Fruit fly (Drosophila melanogaster) whole organism, embryonic: ENCODE measurements around the gene CG6136.

Source experiments
- Abd-B ChIP-seq: fragments of 200-800 bp; sonication (Bioruptor generic); optimal IDR thresholded peaks from 2 replicates; lab custom pipeline; 2018; ENCODE audit warnings: missing biosample characterization, mild to moderate bottlenecking, missing genetic modification characterization, moderate library complexity
- Antp ChIP-seq: fragments of 200-800 bp; sonication (Bioruptor generic); optimal IDR thresholded peaks from 3 replicates; lab custom pipeline; 2016; ENCODE audit warnings: missing biosample characterization, missing genetic modification characterization
- Atf-2 ChIP-seq: fragments of 200-800 bp; sonication (Bioruptor generic); optimal IDR thresholded peaks from 2 replicates; lab custom pipeline; 2016; ENCODE audit warnings: missing biosample characterization, missing genetic modification characterization
- Atf6 ChIP-seq: fragments of 200-800 bp; sonication (Bioruptor generic); IDR thresholded peaks from 2 replicates; pipeline ENCODE4 v1.3.6; 2022; ENCODE audit warnings: missing biosample characterization, missing genetic modification characterization
- CG1024 ChIP-seq: fragments of 200-800 bp; sonication (Bioruptor generic); IDR thresholded peaks from 2 replicates; pipeline ENCODE4 v1.3.6; 2022; ENCODE audit warnings: missing biosample characterization, missing genetic modification characterization
- CG10431 ChIP-seq: fragments of 200-800 bp; sonication (Bioruptor generic); optimal IDR thresholded peaks from 3 replicates; lab custom pipeline; 2018; ENCODE audit warnings: missing biosample characterization, mild to moderate bottlenecking, missing genetic modification characterization
- CG12155 ChIP-seq: fragments of 200-800 bp; sonication (Bioruptor generic); optimal IDR thresholded peaks from 3 replicates; lab custom pipeline; 2016; ENCODE audit warnings: missing biosample characterization, missing genetic modification characterization
- CG13296 ChIP-seq: fragments of 200-800 bp; sonication (Bioruptor generic); optimal IDR thresholded peaks from 3 replicates; lab custom pipeline; 2018; ENCODE audit warnings: missing biosample characterization, mild to moderate bottlenecking, missing genetic modification characterization
- CG15269 ChIP-seq: fragments of 200-800 bp; sonication (Bioruptor generic); optimal IDR thresholded peaks from 2 replicates; lab custom pipeline; 2018; ENCODE audit warnings: missing biosample characterization, mild to moderate bottlenecking, missing genetic modification characterization, moderate library complexity
- CG15601 ChIP-seq: fragments of 200-800 bp; sonication (Bioruptor generic); optimal IDR thresholded peaks from 3 replicates; lab custom pipeline; 2019; ENCODE audit warnings: missing biosample characterization, mild to moderate bottlenecking, missing genetic modification characterization, moderate library complexity
- CG15696 ChIP-seq: fragments of 200-800 bp; sonication (Bioruptor generic); optimal IDR thresholded peaks from 2 replicates; lab custom pipeline; 2019; ENCODE audit warnings: missing biosample characterization, mild to moderate bottlenecking, missing genetic modification characterization, moderate library complexity
- CG16779 ChIP-seq: fragments of 200-800 bp; sonication (Bioruptor generic); IDR thresholded peaks from 2 replicates; pipeline ENCODE4 v1.3.6; 2022; ENCODE audit warnings: missing biosample characterization, missing genetic modification characterization
- CG17385 ChIP-seq: fragments of 200-800 bp; sonication (Bioruptor generic); optimal IDR thresholded peaks from 3 replicates; lab custom pipeline; 2018; ENCODE audit warnings: missing biosample characterization, mild to moderate bottlenecking, missing genetic modification characterization
- CG2875 ChIP-seq: fragments of 200-800 bp; sonication (Bioruptor generic); optimal IDR thresholded peaks from 2 replicates; lab custom pipeline; 2017; ENCODE audit warnings: missing biosample characterization, mild to moderate bottlenecking, missing genetic modification characterization, missing genetic modification reagents
- CG3065 ChIP-seq: fragments of 200-800 bp; sonication (Bioruptor generic); optimal IDR thresholded peaks from 2 replicates; lab custom pipeline; 2016; ENCODE audit warnings: missing biosample characterization, missing genetic modification characterization
- CG34422 ChIP-seq: fragments of 200-800 bp; sonication (Bioruptor generic); IDR thresholded peaks from 3 replicates; pipeline ENCODE4 v1.3.6; 2022; ENCODE audit warnings: missing biosample characterization, missing genetic modification characterization
- CG4617 ChIP-seq: fragments of 200-800 bp; sonication (Bioruptor generic); optimal IDR thresholded peaks from 3 replicates; lab custom pipeline; 2016; ENCODE audit warnings: missing biosample characterization, missing genetic modification characterization, borderline replicate concordance
- CG6654 ChIP-seq: fragments of 200-800 bp; sonication (Bioruptor generic); optimal IDR thresholded peaks from 2 replicates; lab custom pipeline; 2017; ENCODE audit warnings: missing biosample characterization, mild to moderate bottlenecking, missing genetic modification characterization
- CG6791 ChIP-seq: fragments of 200-800 bp; sonication (Bioruptor generic); IDR thresholded peaks from 3 replicates; pipeline ENCODE4 v1.3.6; 2022; ENCODE audit warnings: missing biosample characterization, missing genetic modification characterization; ENCODE audit not compliant: partially characterized antibody
- CG7745 ChIP-seq: fragments of 200-800 bp; sonication (Bioruptor generic); optimal IDR thresholded peaks from 2 replicates; lab custom pipeline; 2018; ENCODE audit warnings: missing biosample characterization, mild to moderate bottlenecking, missing genetic modification characterization, moderate library complexity
- D19A ChIP-seq: fragments of 200-800 bp; optimal IDR thresholded peaks from 3 replicates; lab custom pipeline; 2019; ENCODE audit warnings: missing biosample characterization, mild to moderate bottlenecking, missing genetic modification characterization, moderate library complexity
- Doc3 ChIP-seq: fragments of 200-800 bp; sonication (Bioruptor generic); IDR thresholded peaks from 3 replicates; pipeline ENCODE4 v1.3.6; 2022; ENCODE audit warnings: missing biosample characterization, missing genetic modification characterization; ENCODE audit not compliant: partially characterized antibody
- Drgx ChIP-seq: fragments of 200-800 bp; sonication (Bioruptor generic); IDR thresholded peaks from 2 replicates; pipeline ENCODE4 v1.3.6; 2022; ENCODE audit warnings: missing biosample characterization, missing genetic modification characterization
- Eip74EF ChIP-seq, 2 experiments: fragments of 200-800 bp in 1 of 2; fragments of >200 bp in 1 of 2; sonication (Bioruptor generic) in 1 of 2; optimal IDR thresholded peaks; 2 replicates each; lab custom pipeline; 2017 to 2019; ENCODE audit warnings: missing biosample characterization in 2 of 2, missing genetic modification characterization in 2 of 2, mild to moderate bottlenecking in 1 of 2, moderate library complexity in 1 of 2
- Elba2 ChIP-seq: fragments of 200-800 bp; sonication (Bioruptor generic); optimal IDR thresholded peaks from 3 replicates; lab custom pipeline; 2016; ENCODE audit warnings: missing biosample characterization, missing genetic modification characterization
- HLHmδ ChIP-seq: fragments of 200-800 bp; sonication (Bioruptor generic); optimal IDR thresholded peaks from 2 replicates; lab custom pipeline; 2018; ENCODE audit warnings: missing biosample characterization, mild to moderate bottlenecking, missing genetic modification characterization, moderate library complexity
- HmgD ChIP-seq: fragments of 200-800 bp; sonication (Bioruptor generic); optimal IDR thresholded peaks from 3 replicates; lab custom pipeline; 2016; ENCODE audit warnings: missing biosample characterization, missing genetic modification characterization
- MESR4 ChIP-seq: fragments of 200-800 bp; sonication (Bioruptor generic); optimal IDR thresholded peaks from 2 replicates; lab custom pipeline; 2018; ENCODE audit warnings: missing biosample characterization, mild to moderate bottlenecking, missing genetic modification characterization, moderate library complexity
- NC2β ChIP-seq: fragments of 200-800 bp; sonication (Bioruptor generic); optimal IDR thresholded peaks from 2 replicates; lab custom pipeline; 2016; ENCODE audit warnings: missing biosample characterization, missing genetic modification characterization
- Nf-YA ChIP-seq: fragments of 200-800 bp; sonication (Bioruptor generic); IDR thresholded peaks from 2 replicates; pipeline ENCODE4 v1.3.6; 2022; ENCODE audit warnings: missing biosample characterization, missing genetic modification characterization
- Sox102F ChIP-seq: fragments of 200-800 bp; sonication (Bioruptor generic); optimal IDR thresholded peaks from 2 replicates; lab custom pipeline; 2018; ENCODE audit warnings: missing biosample characterization, mild to moderate bottlenecking, missing genetic modification characterization, moderate library complexity
- az2 ChIP-seq: fragments of 200-800 bp; sonication (Bioruptor generic); optimal IDR thresholded peaks from 3 replicates; lab custom pipeline; 2016; ENCODE audit warnings: missing biosample characterization, missing genetic modification characterization
- bsh ChIP-seq, 2 experiments: fragments of 200-800 bp; sonication (Bioruptor generic); optimal IDR thresholded peaks; 2 replicates each; lab custom pipeline; 2017 to 2018; ENCODE audit warnings: mild to moderate bottlenecking in 2 of 2, missing biosample characterization in 2 of 2, missing genetic modification characterization in 2 of 2, moderate library complexity in 1 of 2
- chn ChIP-seq: fragments of 200-800 bp; sonication (Bioruptor generic); optimal IDR thresholded peaks from 2 replicates; lab custom pipeline; 2016; ENCODE audit warnings: missing biosample characterization, missing genetic modification characterization
- dan ChIP-seq: fragments of 200-800 bp; sonication (Bioruptor generic); IDR thresholded peaks from 2 replicates; pipeline ENCODE4 v1.3.6; 2022; ENCODE audit warnings: missing biosample characterization, missing genetic modification characterization
- disco-r ChIP-seq: fragments of 200-800 bp; sonication (Bioruptor generic); optimal IDR thresholded peaks from 2 replicates; lab custom pipeline; 2016; ENCODE audit warnings: missing biosample characterization, missing genetic modification characterization
- en ChIP-seq: fragments of 200-800 bp; sonication (Bioruptor generic); optimal IDR thresholded peaks from 2 replicates; lab custom pipeline; 2016; ENCODE audit warnings: missing biosample characterization, missing genetic modification characterization
- exex ChIP-seq: fragments of 200-800 bp; sonication (Bioruptor generic); optimal IDR thresholded peaks from 4 replicates; lab custom pipeline; 2018; ENCODE audit warnings: missing biosample characterization, mild to moderate bottlenecking, missing genetic modification characterization, moderate library complexity
- fd96Cb ChIP-seq: fragments of 200-800 bp; sonication (Bioruptor generic); optimal IDR thresholded peaks from 2 replicates; lab custom pipeline; 2018; ENCODE audit warnings: missing biosample characterization, mild to moderate bottlenecking, missing genetic modification characterization, moderate library complexity
- hkb ChIP-seq, 2 experiments: fragments of 200-800 bp in 1 of 2; fragments of >200 bp in 1 of 2; sonication (Bioruptor generic) in 1 of 2; IDR thresholded peaks in 1 of 2; optimal IDR thresholded peaks in 1 of 2; 2 replicates each; pipeline versions ENCODE4 v1.3.6 to Lab custom; 2017 to 2022; ENCODE audit warnings: missing biosample characterization in 1 of 2, missing genetic modification characterization in 1 of 2
- nerfin-2 ChIP-seq: fragments of 200-800 bp; sonication (Bioruptor generic); IDR thresholded peaks from 2 replicates; pipeline ENCODE4 v1.3.6; 2022; ENCODE audit warnings: missing biosample characterization, missing genetic modification characterization; ENCODE audit not compliant: partially characterized antibody
- pros ChIP-seq: fragments of 200-800 bp; sonication (Bioruptor generic); optimal IDR thresholded peaks from 3 replicates; lab custom pipeline; 2019; ENCODE audit warnings: missing biosample characterization, mild to moderate bottlenecking, missing genetic modification characterization, moderate library complexity
- pum ChIP-seq: fragments of 200-800 bp; sonication (Bioruptor generic); optimal IDR thresholded peaks from 2 replicates; lab custom pipeline; 2016; ENCODE audit warnings: missing biosample characterization, missing genetic modification characterization
- repo ChIP-seq: fragments of 200-800 bp; sonication (Bioruptor generic); optimal IDR thresholded peaks from 2 replicates; lab custom pipeline; 2016; ENCODE audit warnings: missing biosample characterization, missing genetic modification characterization
- sens-2 ChIP-seq: fragments of 200-800 bp; sonication (Bioruptor generic); IDR thresholded peaks from 2 replicates; pipeline ENCODE4 v1.3.6; 2022; ENCODE audit warnings: missing biosample characterization, missing genetic modification characterization
- so ChIP-seq: fragments of 200-800 bp; sonication (Bioruptor generic); IDR thresholded peaks from 3 replicates; pipeline ENCODE4 v1.3.6; 2022; ENCODE audit warnings: missing biosample characterization, missing genetic modification characterization
- tll ChIP-seq, 2 experiments: fragments of 200-800 bp in 1 of 2; fragments of >200 bp in 1 of 2; sonication (Bioruptor generic) in 1 of 2; optimal IDR thresholded peaks; 2 replicates each; lab custom pipeline; 2017 to 2019; ENCODE audit warnings: missing biosample characterization in 2 of 2, missing genetic modification characterization in 2 of 2, mild to moderate bottlenecking in 1 of 2, moderate library complexity in 1 of 2
- tup ChIP-seq: fragments of 200-800 bp; sonication (Bioruptor generic); optimal IDR thresholded peaks from 2 replicates; lab custom pipeline; 2016; ENCODE audit warnings: missing biosample characterization, mild to moderate bottlenecking, missing genetic modification characterization, moderate library complexity
- unpg ChIP-seq: fragments of 200-800 bp; sonication (Bioruptor generic); optimal IDR thresholded peaks from 3 replicates; lab custom pipeline; 2018; ENCODE audit warnings: missing biosample characterization, mild to moderate bottlenecking, missing genetic modification characterization, moderate library complexity
- vfl ChIP-seq: fragments of 200-800 bp; sonication (Bioruptor generic); optimal IDR thresholded peaks from 2 replicates; lab custom pipeline; 2016; ENCODE audit warnings: missing biosample characterization, missing genetic modification characterization

Gene CG6136

DNA sequence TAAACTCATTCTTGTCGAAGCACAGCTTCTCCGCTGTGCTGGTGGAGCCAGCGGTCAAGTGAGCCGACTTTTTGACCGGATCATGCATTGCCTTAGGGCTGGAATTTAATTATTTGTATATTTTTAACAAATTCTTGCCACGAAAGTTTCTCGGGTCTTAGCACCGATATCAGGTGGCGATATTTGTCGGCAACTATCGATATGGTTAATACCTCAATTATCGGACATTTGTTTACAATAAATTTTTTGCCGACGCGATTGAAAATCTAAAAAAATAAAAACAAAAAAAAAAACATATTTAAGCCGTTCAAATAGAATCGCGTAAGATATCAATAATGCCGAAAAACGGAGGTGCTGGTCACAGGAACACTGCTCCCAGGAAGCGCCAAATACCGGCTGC lies 10.5 kb downstream of the CG6136 start, which contains the start of the genes Cog2 and Trax (continued):
- no peak for TF ChIP-seq bsh (GFP tag; optimal IDR thresholded peaks at IDR 0.05; lab: Kevin White, UChicago)
- TF ChIP-seq Doc3 (GFP tag; lab: Robert Waterston, UW), result peak; percentile 94
- no peak for TF ChIP-seq pum (GFP tag; lab: Kevin White, UChicago)
- TF ChIP-seq chn (GFP tag; lab: Kevin White, UChicago), result no peak
- no peak for TF ChIP-seq CG16779 (GFP tag; lab: Robert Waterston, UW)
- TF ChIP-seq en (GFP tag; lab: Kevin White, UChicago), result no peak
- TF ChIP-seq Antp (GFP tag; lab: Kevin White, UChicago), result no peak
- TF ChIP-seq CG4617 (GFP tag; lab: Kevin White, UChicago), result peak; percentile 49
- TF ChIP-seq CG15269 (tag; lab: Kevin White, UChicago), result no peak
- no peak for TF ChIP-seq hkb (optimal IDR thresholded peaks at IDR 0.05; lab: Kevin White, UChicago)
- no peak for TF ChIP-seq hkb (GFP tag; IDR thresholded peaks at IDR 0.05; lab: Robert Waterston, UW)
- TF ChIP-seq tll (GFP tag; optimal IDR thresholded peaks at IDR 0.05; lab: Kevin White, UChicago), result no peak
- TF ChIP-seq CG17385 (GFP tag; lab: Kevin White, UChicago), result no peak
- no peak for TF ChIP-seq CG15601 (tag; lab: Kevin White, UChicago)
- TF ChIP-seq D19A (tag; lab: Kevin White, UChicago), result no peak
- no peak for TF ChIP-seq exex
- TF ChIP-seq disco-r (GFP tag; lab: Kevin White, UChicago), result no peak
- no peak for TF ChIP-seq Drgx (GFP tag; lab: Robert Waterston, UW)
- TF ChIP-seq repo (GFP tag; lab: Kevin White, UChicago), result no peak
- TF ChIP-seq CG7745 (tag; lab: Kevin White, UChicago), result no peak
- TF ChIP-seq vfl (GFP tag; lab: Kevin White, UChicago), result no peak
- TF ChIP-seq az2 (GFP tag; lab: Kevin White, UChicago), result no peak
- TF ChIP-seq Elba2, result no peak
- no peak for TF ChIP-seq CG1024 (GFP tag; lab: Robert Waterston, UW)
- TF ChIP-seq nerfin-2, result peak; percentile 53; the same call in 1 of the 2 replicates
- no peak for TF ChIP-seq sens-2 (GFP tag; lab: Robert Waterston, UW)
- TF ChIP-seq unpg (GFP tag; lab: Kevin White, UChicago), result no peak
- no peak for TF ChIP-seq CG13296 (GFP tag; lab: Kevin White, UChicago)
- TF ChIP-seq CG34422 (GFP tag; lab: Robert Waterston, UW), result 0 out of 3 replicates have a peak, but pooled peaks have one; percentile 9
- no peak for TF ChIP-seq pros (GFP tag; lab: Kevin White, UChicago)
- no peak for TF ChIP-seq Nf-YA (GFP tag; lab: Robert Waterston, UW)
- TF ChIP-seq Atf6 (GFP tag; lab: Robert Waterston, UW), result no peak
- no peak for TF ChIP-seq CG12155
- no peak for TF ChIP-seq Sox102F (GFP tag; lab: Kevin White, UChicago)
- TF ChIP-seq CG10431 (GFP tag; lab: Kevin White, UChicago), result no peak
- TF ChIP-seq Abd-B (GFP tag; lab: Kevin White, UChicago), result no peak
- TF ChIP-seq Eip74EF (GFP tag; optimal IDR thresholded peaks at IDR 0.05; lab: Kevin White, UChicago), result no peak
- no peak for TF ChIP-seq HmgD (GFP tag; lab: Kevin White, UChicago)
- TF ChIP-seq fd96Cb (tag; lab: Kevin White, UChicago), result no peak
- peak; percentile 54 for TF ChIP-seq MESR4 (GFP tag; lab: Kevin White, UChicago)
- no peak for TF ChIP-seq so (GFP tag; lab: Robert Waterston, UW)
- TF ChIP-seq CG6654 (GFP tag; lab: Kevin White, UChicago), result no peak
- TF ChIP-seq Atf-2, result no peak
- no peak for TF ChIP-seq dan (GFP tag; lab: Robert Waterston, UW)
- no peak for TF ChIP-seq NC2β (GFP tag; lab: Kevin White, UChicago)
- TF ChIP-seq tup (GFP tag; lab: Kevin White, UChicago), result no peak
- TF ChIP-seq HLHmδ, result no peak
- peak; percentile 89 for TF ChIP-seq CG6791 (GFP tag; lab: Robert Waterston, UW)
- no peak for TF ChIP-seq CG2875 (GFP tag; lab: Kevin White, UChicago)
- no peak for TF ChIP-seq CG15696 (tag; lab: Kevin White, UChicago)
- no peak for TF ChIP-seq CG3065 (GFP tag; lab: Kevin White, UChicago)
